Fruit fly (Drosophila melanogaster): Measurements from ENCODE around the gene X11Lbeta.

X11Lbeta gene

DNA sequence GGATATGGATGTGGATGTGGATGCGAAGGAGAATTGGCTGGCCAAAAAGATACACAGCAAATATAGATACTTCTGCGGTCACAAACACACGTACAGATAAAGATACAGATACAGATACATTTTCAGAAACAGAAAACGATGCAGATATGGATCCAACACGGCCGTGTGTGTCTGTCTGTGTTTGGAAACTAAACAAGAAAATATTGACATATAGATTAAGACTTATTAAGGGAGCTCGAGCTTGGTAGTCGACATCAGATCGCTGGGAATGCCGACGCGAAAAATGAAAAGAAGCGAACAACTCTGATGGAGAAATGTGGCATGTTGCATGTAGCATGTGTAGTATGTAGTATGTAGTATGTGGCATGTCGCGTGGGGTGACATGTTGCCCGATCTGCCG is 45.5 kb upstream of the X11Lbeta start (continued):
- TF ChIP-seq Lhr (GFP tag; optimal IDR thresholded peaks at IDR 0.05) (peak; percentile 12), dmrt11E (tag; optimal IDR thresholded peaks at IDR 0.05) (peak; percentile 67), H15 (GFP tag; IDR thresholded peaks at IDR 0.05) (no peak), TFAM (GFP tag; optimal IDR thresholded peaks at IDR 0.05) (no peak), CG4424 (GFP tag; optimal IDR thresholded peaks at IDR 0.05) (peak; percentile 7), eve (GFP tag; optimal IDR thresholded peaks at IDR 0.05) (no peak), CG33213 (GFP tag; optimal IDR thresholded peaks at IDR 0.05) (no peak), pros (GFP tag; optimal IDR thresholded peaks at IDR 0.05) (no peak), ato (GFP tag; IDR thresholded peaks at IDR 0.05; ENCODE audit: partially characterized antibody) (no peak), so (GFP tag; IDR thresholded peaks at IDR 0.05) (no peak), CG10431 (GFP tag; optimal IDR thresholded peaks at IDR 0.05) (no peak), CG15011 (GFP tag; optimal IDR thresholded peaks at IDR 0.05) (peak; percentile 21), CG6689 (GFP tag; IDR thresholded peaks at IDR 0.05) (no peak), CG15479 (GFP tag; optimal IDR thresholded peaks at IDR 0.05) (peak; percentile 12), ara (GFP tag; IDR thresholded peaks at IDR 0.05) (no peak), ac (GFP tag; optimal IDR thresholded peaks at IDR 0.05) (peak; percentile 82), Doc3 (GFP tag; IDR thresholded peaks at IDR 0.05; ENCODE audit: partially characterized antibody) (no peak), ranshi (GFP tag; IDR thresholded peaks at IDR 0.05) (no peak), NfI (GFP tag; optimal IDR thresholded peaks at IDR 0.05) (no peak), pnt (GFP tag; optimal IDR thresholded peaks at IDR 0.05) (no peak), Blimp-1 (GFP tag; optimal IDR thresholded peaks at IDR 0.05) (peak; percentile 32), CG1233 (GFP tag; optimal IDR thresholded peaks at IDR 0.05) (peak; percentile 65), bowl (GFP tag; IDR thresholded peaks at IDR 0.05) (no peak), CG10366 (GFP tag; IDR thresholded peaks at IDR 0.05) (no peak), CG6765 (GFP tag; optimal IDR thresholded peaks at IDR 0.05) (no peak), slbo (GFP tag; IDR thresholded peaks at IDR 0.05) (no peak), prd (optimal IDR thresholded peaks at IDR 0.05) (no peak), prd (GFP tag; IDR thresholded peaks at IDR 0.05) (no peak), Gug (GFP tag; IDR thresholded peaks at IDR 0.05) (no peak), Mes4 (GFP tag; optimal IDR thresholded peaks at IDR 0.05) (peak; percentile 37), br (optimal IDR thresholded peaks at IDR 0.05) (no peak), croc (GFP tag; conservative IDR thresholded peaks at IDR 0.05) (no peak), ATbp (GFP tag; optimal IDR thresholded peaks at IDR 0.05) (peak; percentile 81), Tbp (GFP tag; optimal IDR thresholded peaks at IDR 0.05) (no peak), CG10147 (GFP tag; optimal IDR thresholded peaks at IDR 0.05) (no peak), usp (GFP tag; optimal IDR thresholded peaks at IDR 0.05) (no peak), gcm2 (GFP tag; optimal IDR thresholded peaks at IDR 0.05) (no peak), NFAT (GFP tag; IDR thresholded peaks at IDR 0.05) (no peak), CrebB (tag; optimal IDR thresholded peaks at IDR 0.05) (peak; percentile 46), CG16863 (GFP tag; optimal IDR thresholded peaks at IDR 0.05) (no peak), CG8290 (GFP tag; optimal IDR thresholded peaks at IDR 0.05) (no peak), CG8290 (tag; optimal IDR thresholded peaks at IDR 0.05) (peak in 1 of 2 experiments; percentile 7), sna (GFP tag; IDR thresholded peaks at IDR 0.05; ENCODE audit: partially characterized antibody) (no peak), Lim3 (GFP tag; IDR thresholded peaks at IDR 0.05) (no peak), Oli (tag; optimal IDR thresholded peaks at IDR 0.05) (no peak), B-H1 (GFP tag; IDR thresholded peaks at IDR 0.05) (no peak), MTF-1 (GFP tag; optimal IDR thresholded peaks at IDR 0.05; ENCODE audit: borderline replicate concordance) (peak; percentile 79), al (GFP tag; IDR thresholded peaks at IDR 0.05) (no peak), CG4730 (GFP tag; IDR thresholded peaks at IDR 0.05) (no peak), peb (GFP tag; IDR thresholded peaks at IDR 0.05) (no peak), h (optimal IDR thresholded peaks at IDR 0.05) (no peak), CG15696 (tag; optimal IDR thresholded peaks at IDR 0.05) (peak; percentile 80), vnd (GFP tag; IDR thresholded peaks at IDR 0.05; ENCODE audit: partially characterized antibody) (no peak), Scr (GFP tag; IDR thresholded peaks at IDR 0.05; ENCODE audit: partially characterized antibody) (no peak)
